Worm (Caenorhabditis elegans) whole organism, midembryonic: ENCODE measurements around the gene rpl-42.

Experiments used
- T22C8.4 ChIP-seq: fragments of 200-800 bp; sonication (Bioruptor generic); IDR thresholded peaks from 2 replicates; pipeline ENCODE4 v1.3.6; 2022; ENCODE audit warnings: missing genetic modification characterization, missing compliant biosample characterization
- cog-1 ChIP-seq: sonication (generic microtip); optimal IDR thresholded peaks from 2 replicates; lab custom pipeline; 2016; ENCODE audit warnings: missing genetic modification characterization, missing compliant biosample characterization
- flt-1 ChIP-seq: fragments of 200-800 bp; sonication (Bioruptor generic); IDR thresholded peaks from 2 replicates; pipeline ENCODE4 v1.3.6; 2022; ENCODE audit warnings: missing genetic modification characterization, missing compliant biosample characterization
- klf-2 ChIP-seq: fragments of 200-800 bp; sonication (Bioruptor generic); conservative IDR thresholded peaks from 2 replicates; pipeline ENCODE4 v1.3.6; 2022; ENCODE audit warnings: missing genetic modification reagents, missing genetic modification characterization, missing compliant biosample characterization
- ref-1 ChIP-seq: fragments of 200-800 bp; sonication (Bioruptor generic); conservative IDR thresholded peaks from 2 replicates; pipeline ENCODE4 v1.3.6; 2022; ENCODE audit warnings: missing genetic modification reagents, missing genetic modification characterization, missing compliant biosample characterization
- tab-1 ChIP-seq: fragments of 200-800 bp; sonication (Bioruptor generic); IDR thresholded peaks from 2 replicates; pipeline ENCODE4 v1.3.6; 2022; ENCODE audit warnings: missing genetic modification characterization, missing compliant biosample characterization
- ztf-29 ChIP-seq: fragments of 200-800 bp; sonication (Bioruptor generic); IDR thresholded peaks from 2 replicates; pipeline ENCODE4 v1.3.6; 2022; ENCODE audit warnings: missing genetic modification reagents, missing genetic modification characterization, missing compliant biosample characterization

- TF ChIP-seq flt-1 (GFP tag; lab: Robert Waterston, UW) (no peak), ref-1 (GFP tag; lab: Robert Waterston, UW) (no peak), tab-1 (GFP tag; lab: Robert Waterston, UW) (no peak), ztf-29 (GFP tag; lab: Robert Waterston, UW) (no peak), klf-2 (GFP tag; lab: Robert Waterston, UW) (no peak), cog-1 (tag; lab: Kevin White, UChicago) (peak; percentile 29), T22C8.4 (GFP tag; lab: Robert Waterston, UW) (no peak)
Measured at ce11 chrII:11103052-11103451, 10.5 kb downstream of the rpl-42 start.
